Worm (Caenorhabditis elegans) whole organism, early embryonic: Measurements from ENCODE around the gene smc-5.
A peak's percentile ranks its signal among the peaks of the same experiment; 100 is the strongest.
"Not testable (repeated sequence)": the region's sequence is repeated elsewhere in the genome, so short reads cannot be mapped to it uniquely, and the experiment has no call there.

ENCODE experiments used
- B0310.2 ChIP-seq: sonication (generic microtip); optimal IDR thresholded peaks from 2 replicates; lab custom pipeline; 2016; ENCODE audit warnings: mild to moderate bottlenecking, missing genetic modification characterization, missing compliant biosample characterization
- ama-1 ChIP-seq: fragments of 150-350 bp; optimal IDR thresholded peaks from 2 replicates; lab custom pipeline; 2014
- flt-1 ChIP-seq: fragments of 200-800 bp; sonication (Bioruptor generic); IDR thresholded peaks from 2 replicates; pipeline ENCODE4 v1.3.6; 2022; ENCODE audit warnings: missing genetic modification characterization, missing compliant biosample characterization
- hnd-1 ChIP-seq: sonication (generic microtip); optimal IDR thresholded peaks from 2 replicates; lab custom pipeline; 2016; ENCODE audit warnings: missing genetic modification characterization, missing compliant biosample characterization
- pes-1 ChIP-seq: fragments of 200-800 bp; sonication (Bioruptor generic); IDR thresholded peaks from 2 replicates; pipeline ENCODE4 v1.3.6; 2022; ENCODE audit warnings: missing genetic modification reagents, missing genetic modification characterization, missing compliant biosample characterization
- tbx-11 ChIP-seq: fragments of 200-800 bp; sonication (Bioruptor generic); IDR thresholded peaks from 2 replicates; pipeline ENCODE4 v1.3.6; 2022; ENCODE audit warnings: missing genetic modification characterization, missing compliant biosample characterization
- tra-4 ChIP-seq: sonication (generic microtip); optimal IDR thresholded peaks from 2 replicates; lab custom pipeline; 2017; ENCODE audit warnings: missing genetic modification characterization, missing compliant biosample characterization

DNA sequence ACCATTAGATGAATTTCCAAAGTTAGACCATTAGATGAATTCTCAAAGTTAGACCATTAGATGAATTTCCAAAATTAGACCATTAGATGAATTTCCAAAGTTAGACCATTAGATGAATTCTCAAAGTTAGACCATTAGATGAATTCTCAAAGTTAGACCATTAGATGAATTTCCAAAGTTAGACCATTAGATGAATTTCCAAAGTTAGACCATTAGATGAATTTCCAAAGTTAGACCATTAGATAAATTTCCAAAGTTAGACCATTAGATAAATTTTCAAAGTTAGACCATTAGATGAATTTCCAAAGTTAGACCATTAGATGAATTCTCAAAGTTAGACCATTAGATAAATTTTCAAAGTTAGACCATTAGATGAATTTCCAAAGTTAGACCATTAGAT lies 35.5 kb downstream of the smc-5 start:
- not testable (repeated sequence) for TF ChIP-seq hnd-1 (tag; lab: Kevin White, UChicago); ama-1 (lab: Kevin White, UChicago); tra-4 (tag; lab: Kevin White, UChicago); pes-1 (GFP tag; lab: Robert Waterston, UW); flt-1 (GFP tag; lab: Robert Waterston, UW); B0310.2
- TF ChIP-seq tbx-11 (GFP tag; lab: Robert Waterston, UW), result peak; percentile 99
